Worm (Caenorhabditis elegans) whole organism, young adult: ENCODE results near the gene Y17D7C.2.
"Not testable (repeated sequence)": the region's sequence is repeated elsewhere in the genome, so short reads cannot be mapped to it uniquely, and the experiment has no call there.

Experiments used
- B0261.1 ChIP-seq: sonication (generic microtip); optimal IDR thresholded peaks from 2 replicates; lab custom pipeline; 2016; ENCODE audit warnings: mild to moderate bottlenecking, missing genetic modification characterization, moderate library complexity, missing compliant biosample characterization
- C06A6.2 ChIP-seq: fragments of 200-800 bp; sonication (Bioruptor generic); conservative IDR thresholded peaks from 2 replicates; pipeline ENCODE4 v1.3.6; 2022; ENCODE audit warnings: missing genetic modification characterization, missing compliant biosample characterization
- C17E4.6 ChIP-seq: fragments of 200-800 bp; sonication (Bioruptor generic); IDR thresholded peaks from 2 replicates; pipeline ENCODE4 v1.3.6; 2022; ENCODE audit warnings: missing genetic modification reagents, missing genetic modification characterization, missing compliant biosample characterization
- F23B12.7 ChIP-seq: sonication (generic microtip); optimal IDR thresholded peaks from 2 replicates; lab custom pipeline; 2017; ENCODE audit warnings: missing genetic modification characterization, mild to moderate bottlenecking, missing compliant biosample characterization, antibody characterized with exemption, moderate library complexity; ENCODE audit not compliant: insufficient read depth
- F52B5.7 ChIP-seq: sonication (generic microtip); optimal IDR thresholded peaks from 2 replicates; lab custom pipeline; 2016; ENCODE audit warnings: mild to moderate bottlenecking, missing genetic modification characterization, missing compliant biosample characterization
- F55B11.4 ChIP-seq: sonication (generic microtip); optimal IDR thresholded peaks from 2 replicates; lab custom pipeline; 2016; ENCODE audit warnings: missing compliant biosample characterization, missing genetic modification characterization, borderline replicate concordance; ENCODE audit not compliant: insufficient read depth
- F57C9.4 ChIP-seq: sonication (generic microtip); optimal IDR thresholded peaks from 2 replicates; lab custom pipeline; 2017; ENCODE audit warnings: mild to moderate bottlenecking, missing genetic modification characterization, missing compliant biosample characterization
- K12H6.12 ChIP-seq: fragments of 200-800 bp; sonication (Bioruptor generic); optimal IDR thresholded peaks from 2 replicates; lab custom pipeline; 2018; ENCODE audit warnings: mild to moderate bottlenecking, missing genetic modification characterization, missing compliant biosample characterization
- atf-7 ChIP-seq: sonication (generic microtip); optimal IDR thresholded peaks from 2 replicates; lab custom pipeline; 2017; ENCODE audit warnings: mild to moderate bottlenecking, missing genetic modification characterization, missing compliant biosample characterization
- attf-3 ChIP-seq: fragments of 200-800 bp; sonication (Bioruptor generic); conservative IDR thresholded peaks from 2 replicates; pipeline ENCODE4 v1.3.6; 2022; ENCODE audit warnings: missing genetic modification reagents, missing genetic modification characterization, missing compliant biosample characterization
- attf-5 ChIP-seq: fragments of 200-800 bp; sonication (Bioruptor generic); optimal IDR thresholded peaks from 2 replicates; lab custom pipeline; 2018; ENCODE audit warnings: mild to moderate bottlenecking, missing genetic modification characterization, missing compliant biosample characterization
- cebp-2 ChIP-seq: fragments of 200-800 bp; sonication (Bioruptor generic); IDR thresholded peaks from 2 replicates; pipeline ENCODE4 v1.3.6; 2022; ENCODE audit warnings: missing genetic modification characterization, missing compliant biosample characterization
- ceh-91 ChIP-seq: fragments of 200-800 bp; sonication (Bioruptor generic); IDR thresholded peaks from 2 replicates; pipeline ENCODE4 v1.3.6; 2022; ENCODE audit warnings: missing genetic modification reagents, missing genetic modification characterization, missing compliant biosample characterization
- dpff-1 ChIP-seq: sonication (generic microtip); optimal IDR thresholded peaks from 2 replicates; lab custom pipeline; 2017; ENCODE audit warnings: mild to moderate bottlenecking, missing genetic modification characterization, missing compliant biosample characterization
- ekl-4 ChIP-seq: fragments of 200-800 bp; sonication (Bioruptor generic); IDR thresholded peaks from 2 replicates; pipeline ENCODE4 v1.3.6; 2022; ENCODE audit warnings: missing genetic modification reagents, missing genetic modification characterization, missing compliant biosample characterization
- ets-4 ChIP-seq: fragments of 200-800 bp; sonication (Bioruptor generic); optimal IDR thresholded peaks from 2 replicates; lab custom pipeline; 2018; ENCODE audit warnings: mild to moderate bottlenecking, missing genetic modification characterization, missing compliant biosample characterization
- fkh-3 ChIP-seq: sonication (generic microtip); optimal IDR thresholded peaks from 2 replicates; lab custom pipeline; 2016; ENCODE audit warnings: mild to moderate bottlenecking, missing genetic modification characterization, missing compliant biosample characterization
- him-1 ChIP-seq: sonication (generic microtip); optimal IDR thresholded peaks from 2 replicates; lab custom pipeline; 2016; ENCODE audit warnings: missing genotype, missing genetic modification reagents, missing genetic modification characterization, missing compliant biosample characterization
- hlh-26 ChIP-seq: fragments of 200-800 bp; sonication (Bioruptor generic); conservative IDR thresholded peaks from 2 replicates; pipeline ENCODE4 v1.3.6; 2022; ENCODE audit warnings: missing genetic modification reagents, missing genetic modification characterization, missing compliant biosample characterization
- hmg-1.2 ChIP-seq: fragments of 200-800 bp; sonication (Bioruptor generic); IDR thresholded peaks from 2 replicates; pipeline ENCODE4 v1.3.6; 2022; ENCODE audit warnings: missing genetic modification reagents, missing genetic modification characterization, missing compliant biosample characterization
- hmg-20 ChIP-seq: fragments of 200-800 bp; sonication (Bioruptor generic); IDR thresholded peaks from 2 replicates; pipeline ENCODE4 v1.3.6; 2022; ENCODE audit warnings: missing genetic modification reagents, missing genetic modification characterization, missing compliant biosample characterization
- hsf-1 ChIP-seq: fragments of 200-800 bp; sonication (Bioruptor generic); IDR thresholded peaks from 2 replicates; pipeline ENCODE4 v1.3.6; 2022; ENCODE audit warnings: missing genetic modification reagents, missing genetic modification characterization, missing compliant biosample characterization
- lag-1 ChIP-seq: fragments of 200-800 bp; sonication (Bioruptor generic); IDR thresholded peaks from 2 replicates; pipeline ENCODE4 v1.3.6; 2022; ENCODE audit warnings: missing genetic modification reagents, missing genetic modification characterization, missing compliant biosample characterization
- lin-54 ChIP-seq: fragments of 200-800 bp; sonication (Bioruptor generic); optimal IDR thresholded peaks from 2 replicates; lab custom pipeline; 2018; ENCODE audit warnings: mild to moderate bottlenecking, missing genetic modification characterization, missing compliant biosample characterization
- lir-1 ChIP-seq: fragments of 200-800 bp; sonication (Bioruptor generic); conservative IDR thresholded peaks from 2 replicates; pipeline ENCODE4 v1.3.6; 2022; ENCODE audit warnings: missing genetic modification reagents, missing genetic modification characterization, missing compliant biosample characterization
- madf-3 ChIP-seq: fragments of 200-800 bp; sonication (Bioruptor generic); IDR thresholded peaks from 2 replicates; pipeline ENCODE4 v1.3.6; 2022; ENCODE audit warnings: missing genetic modification reagents, missing genetic modification characterization, missing compliant biosample characterization
- madf-6 ChIP-seq: fragments of 200-800 bp; sonication (Bioruptor generic); IDR thresholded peaks from 2 replicates; pipeline ENCODE4 v1.3.6; 2022; ENCODE audit warnings: missing genetic modification reagents, missing genetic modification characterization, missing compliant biosample characterization
- mes-4 ChIP-seq: sonication (generic microtip); optimal IDR thresholded peaks from 2 replicates; lab custom pipeline; 2016; ENCODE audit warnings: missing genotype, missing genetic modification characterization, missing compliant biosample characterization
- mxl-1 ChIP-seq: sonication (generic microtip); optimal IDR thresholded peaks from 2 replicates; lab custom pipeline; 2016; ENCODE audit warnings: missing genetic modification characterization, missing compliant biosample characterization
- nfya-1 ChIP-seq: sonication (generic microtip); optimal IDR thresholded peaks from 2 replicates; lab custom pipeline; 2017; ENCODE audit warnings: antibody characterized with exemption, missing compliant biosample characterization, missing genetic modification characterization, borderline replicate concordance; ENCODE audit not compliant: insufficient read depth
- nfya-2 ChIP-seq: fragments of 200-800 bp; sonication (Bioruptor generic); IDR thresholded peaks from 2 replicates; pipeline ENCODE4 v1.3.6; 2022; ENCODE audit warnings: missing genetic modification reagents, missing genetic modification characterization, missing compliant biosample characterization
- nfyb-1 ChIP-seq: fragments of 200-800 bp; sonication (Bioruptor generic); IDR thresholded peaks from 2 replicates; pipeline ENCODE4 v1.3.6; 2022; ENCODE audit warnings: missing genetic modification reagents, missing genetic modification characterization, missing compliant biosample characterization
- nhr-179 ChIP-seq: sonication (generic microtip); optimal IDR thresholded peaks from 2 replicates; lab custom pipeline; 2016; ENCODE audit warnings: mild to moderate bottlenecking, missing genetic modification characterization, missing compliant biosample characterization
- nhr-27 ChIP-seq: fragments of 200-800 bp; sonication (Bioruptor generic); optimal IDR thresholded peaks from 2 replicates; lab custom pipeline; 2018; ENCODE audit warnings: mild to moderate bottlenecking, missing genetic modification characterization, moderate library complexity, missing compliant biosample characterization
- nhr-80 ChIP-seq: sonication (generic microtip); optimal IDR thresholded peaks from 2 replicates; lab custom pipeline; 2016; ENCODE audit warnings: missing genetic modification characterization, missing compliant biosample characterization
- nhr-90 ChIP-seq: sonication (generic microtip); optimal IDR thresholded peaks from 2 replicates; lab custom pipeline; 2016; ENCODE audit warnings: missing genotype, mild to moderate bottlenecking, missing genetic modification characterization, missing compliant biosample characterization
- rec-8 ChIP-seq, 2 experiments: sonication (generic microtip); optimal IDR thresholded peaks; 2 replicates each; lab custom pipeline; 2016; ENCODE audit warnings: mild to moderate bottlenecking in 2 of 2, missing genetic modification characterization in 2 of 2, missing genetic modification reagents in 2 of 2, missing genotype in 2 of 2, missing biosample characterization in 1 of 2, missing compliant biosample characterization in 1 of 2, moderate library complexity in 1 of 2
- repo-1 ChIP-seq: sonication (generic microtip); optimal IDR thresholded peaks from 2 replicates; lab custom pipeline; 2017; ENCODE audit warnings: mild to moderate bottlenecking, missing genetic modification characterization, missing compliant biosample characterization
- sdz-38 ChIP-seq: sonication (generic microtip); optimal IDR thresholded peaks from 2 replicates; lab custom pipeline; 2016; ENCODE audit warnings: missing genotype, missing genetic modification characterization, missing compliant biosample characterization
- snpc-3.4 ChIP-seq: sonication (generic microtip); optimal IDR thresholded peaks from 2 replicates; lab custom pipeline; 2017; ENCODE audit warnings: missing genetic modification characterization, mild to moderate bottlenecking, missing compliant biosample characterization, antibody characterized with exemption, moderate library complexity, missing genotype, missing genetic modification reagents
- snpc-4 ChIP-seq, 5 experiments: fragments of 150-350 bp in 1 of 5; sonication (generic microtip) in 4 of 5; optimal IDR thresholded peaks; 2 replicates each; lab custom pipeline; 2014 to 2018; ENCODE audit warnings: missing genetic modification characterization in 5 of 5, missing biosample characterization in 3 of 5, antibody characterized with exemption in 2 of 5, mild to moderate bottlenecking in 2 of 5, missing compliant biosample characterization in 2 of 5, missing genotype in 2 of 5, moderate library complexity in 2 of 5, missing genetic modification reagents in 1 of 5
- zim-3 ChIP-seq: sonication (generic microtip); optimal IDR thresholded peaks from 2 replicates; lab custom pipeline; 2017; ENCODE audit warnings: mild to moderate bottlenecking, missing genetic modification characterization, moderate library complexity, missing compliant biosample characterization
- ztf-25 ChIP-seq: fragments of 200-800 bp; sonication (Bioruptor generic); IDR thresholded peaks from 2 replicates; pipeline ENCODE4 v1.3.6; 2022; ENCODE audit warnings: missing genetic modification reagents, missing genetic modification characterization, missing compliant biosample characterization
- ztf-28 ChIP-seq: fragments of 200-800 bp; sonication (Bioruptor generic); IDR thresholded peaks from 2 replicates; pipeline ENCODE4 v1.3.6; 2022; ENCODE audit warnings: missing genetic modification reagents, missing genetic modification characterization, missing compliant biosample characterization

Y17D7C.2 gene

ce11 chrV:18719956-18720489 lies at the start of gene Y17D7C.2:
Gene Y17D7C.2, minus strand, starts transcription at chrV:18719987.
- TF ChIP-seq F55B11.4 (tag; lab: Kevin White, UChicago) (peak; percentile 38), snpc-4 (GFP tag; optimal IDR thresholded peaks at IDR 0.05; lab: Kevin White, UChicago) (no peak), snpc-4 (tag; optimal IDR thresholded peaks at IDR 0.05; lab: Kevin White, UChicago) (peak; percentile 32 to 66 (median 60)), fkh-3 (tag; lab: Kevin White, UChicago) (no peak), sdz-38 (tag; lab: Kevin White, UChicago) (peak; percentile 34), F23B12.7 (no peak), ceh-91 (GFP tag; lab: Robert Waterston, UW) (no peak), F52B5.7 (no peak), B0261.1 (tag; lab: Kevin White, UChicago) (no peak), nfya-2 (GFP tag; lab: Robert Waterston, UW) (no peak), nhr-80 (tag; lab: Kevin White, UChicago) (no peak), mxl-1 (tag; lab: Kevin White, UChicago) (no peak), hlh-26 (GFP tag; lab: Robert Waterston, UW) (0 out of 2 replicates have a peak, but pooled peaks have one; percentile 59)

- TF ChIP-seq lin-54 (GFP tag; lab: Kevin White, UChicago); madf-3 (GFP tag; lab: Robert Waterston, UW); lag-1 (GFP tag; lab: Robert Waterston, UW): not testable (repeated sequence)
Measured at ce11 chrV:18762044-18762443, 42.3 kb upstream of the Y17D7C.2 start, which contains the start of gene F11D11.22. Gene F11D11.22, plus strand, starts transcription at chrV:18762344.

- TF ChIP-seq madf-6 (GFP tag; lab: Robert Waterston, UW) = no peak
- TF ChIP-seq him-1 = no peak
- no peak for TF ChIP-seq attf-3 (GFP tag; lab: Robert Waterston, UW)
- no peak for TF ChIP-seq K12H6.12 (tag; lab: Kevin White, UChicago)
- TF ChIP-seq attf-5 = no peak
- TF ChIP-seq ets-4 (GFP tag; lab: Kevin White, UChicago) = no peak
- TF ChIP-seq rec-8 (tag; optimal IDR thresholded peaks at IDR 0.05; lab: Kevin White, UChicago) = no peak
- no peak for TF ChIP-seq lir-1 (GFP tag; lab: Robert Waterston, UW)
- TF ChIP-seq nhr-27 (tag; lab: Kevin White, UChicago) = no peak
- no peak for TF ChIP-seq nfyb-1 (GFP tag; lab: Robert Waterston, UW)
- TF ChIP-seq zim-3 (tag; lab: Kevin White, UChicago) = no peak
- TF ChIP-seq hmg-1.2 (GFP tag; lab: Robert Waterston, UW) = no peak
- TF ChIP-seq nfya-1 (tag; lab: Kevin White, UChicago) = no peak
- TF ChIP-seq ztf-28 (GFP tag; lab: Robert Waterston, UW) = no peak
- no peak for TF ChIP-seq ztf-25 (GFP tag; lab: Robert Waterston, UW)
- TF ChIP-seq repo-1 (tag; lab: Kevin White, UChicago) = no peak
- TF ChIP-seq, all 124 proteins: peak for 0
Measured at ce11 chrV:18761078-18761477, 41.3 kb upstream of the Y17D7C.2 start, which contains the start of gene F11D11.4. Gene F11D11.4, plus strand, starts transcription at chrV:18761378.

- TF ChIP-seq nfyb-1 (GFP tag; lab: Robert Waterston, UW) (no peak), F57C9.4 (tag; lab: Kevin White, UChicago) (no peak), dpff-1 (no peak), ekl-4 (no peak), lin-54 (GFP tag; lab: Kevin White, UChicago) (no peak), cebp-2 (GFP tag; lab: Robert Waterston, UW) (no peak), C06A6.2 (GFP tag; lab: Robert Waterston, UW) (no peak), mes-4 (tag; lab: Kevin White, UChicago) (no peak), nhr-90 (tag; lab: Kevin White, UChicago) (no peak), atf-7 (tag; lab: Kevin White, UChicago) (no peak), hmg-20 (GFP tag; lab: Robert Waterston, UW) (no peak), C17E4.6 (no peak), snpc-3.4 (no peak), hsf-1 (GFP tag; lab: Robert Waterston, UW) (no peak), nhr-179 (tag; lab: Kevin White, UChicago) (no peak)
Measured at ce11 chrV:18760174-18760573, 40.4 kb upstream of the Y17D7C.2 start, which contains the start of gene F11D11.3. Gene F11D11.3, minus strand, starts transcription at chrV:18760274.
